Fruit fly (Drosophila melanogaster): ENCODE results near the gene CG6142.

The CG6142 gene

DNA sequence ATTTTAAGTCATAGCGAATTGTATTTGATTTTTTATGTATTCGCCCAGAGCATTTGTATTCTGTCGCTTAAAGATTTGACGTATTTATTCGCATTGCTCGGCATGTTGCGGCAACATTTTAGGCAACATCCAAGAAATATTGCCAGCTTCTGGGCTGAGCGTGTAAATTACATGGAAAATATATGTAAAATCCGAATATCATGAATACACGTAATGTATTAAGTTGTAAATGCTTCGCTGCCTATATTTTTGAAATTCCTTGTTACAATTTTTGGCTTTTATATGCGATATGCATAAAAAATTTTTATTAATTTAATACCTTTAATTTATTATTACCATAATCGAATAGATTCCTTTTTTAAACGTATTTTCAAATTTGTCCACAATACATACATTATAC is 3.3 kb upstream of the CG6142 start:
- TF ChIP-seq Myc (optimal IDR thresholded peaks at IDR 0.05), result peak; percentile 38
- TF ChIP-seq h (GFP tag; optimal IDR thresholded peaks at IDR 0.05), result no peak

DNA sequence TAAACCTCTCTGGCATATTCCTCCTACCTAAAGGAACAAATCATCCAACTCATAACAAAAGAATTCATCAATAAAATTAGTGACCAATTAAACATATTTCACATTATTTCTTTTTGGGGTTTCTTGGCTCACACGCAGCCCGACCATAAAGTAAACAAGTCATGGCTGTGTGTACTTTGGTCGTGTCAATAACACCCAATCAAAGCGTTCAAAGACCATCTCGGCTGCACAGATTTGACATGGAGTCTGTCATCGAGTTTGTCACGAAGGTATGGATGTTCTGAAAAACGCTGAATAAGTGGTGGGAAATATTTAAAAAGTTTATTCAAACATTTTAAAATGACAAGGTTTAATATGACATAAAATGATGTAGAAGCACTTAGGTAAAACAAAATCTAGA is 2.4 kb upstream of the CG6142 start:
- TF ChIP-seq h (GFP tag; optimal IDR thresholded peaks at IDR 0.05) (no peak), tai (GFP tag; optimal IDR thresholded peaks at IDR 0.05) (no peak), Vsx2 (GFP tag; optimal IDR thresholded peaks at IDR 0.05; ENCODE audit: partially characterized antibody) (no peak), Rel (GFP tag; optimal IDR thresholded peaks at IDR 0.05) (no peak), Rel (tag; optimal IDR thresholded peaks at IDR 0.05) (no peak), dsf (GFP tag; optimal IDR thresholded peaks at IDR 0.05; ENCODE audit: borderline replicate concordance) (no peak), woc (GFP tag; optimal IDR thresholded peaks at IDR 0.05) (no peak), ey (GFP tag; optimal IDR thresholded peaks at IDR 0.05) (peak; percentile 7), pan (optimal IDR thresholded peaks at IDR 0.05) (no peak), OdsH (GFP tag; optimal IDR thresholded peaks at IDR 0.05) (no peak), Jra (GFP tag; optimal IDR thresholded peaks at IDR 0.05) (no peak), Hnf4 (GFP tag; optimal IDR thresholded peaks at IDR 0.05) (peak; percentile 45), usp (GFP tag; optimal IDR thresholded peaks at IDR 0.05) (no peak), sv (GFP tag; optimal IDR thresholded peaks at IDR 0.05) (no peak), CrebA (GFP tag; optimal IDR thresholded peaks at IDR 0.05; ENCODE audit: borderline replicate concordance) (no peak), dl (GFP tag; optimal IDR thresholded peaks at IDR 0.05; ENCODE audit: insufficient read depth in 1 of 2, partially characterized antibody in 2 of 2) (no peak), GATAd (GFP tag; optimal IDR thresholded peaks at IDR 0.05) (no peak), fru (GFP tag; optimal IDR thresholded peaks at IDR 0.05) (no peak), psq (GFP tag; optimal IDR thresholded peaks at IDR 0.05) (no peak), CG9705 (GFP tag; optimal IDR thresholded peaks at IDR 0.05) (no peak), Abd-B (GFP tag; optimal IDR thresholded peaks at IDR 0.05) (no peak), Mio (GFP tag; optimal IDR thresholded peaks at IDR 0.05) (no peak), Myc (optimal IDR thresholded peaks at IDR 0.05) (no peak), HLH106 (tag; optimal IDR thresholded peaks at IDR 0.05) (peak; percentile 15), Dfd (GFP tag; optimal IDR thresholded peaks at IDR 0.05) (no peak)

dm6 chr3R:26137189-26137588 is 4.2 kb downstream of the CG6142 start:
- TF ChIP-seq jim (GFP tag; optimal IDR thresholded peaks at IDR 0.05), result no peak
- TF ChIP-seq sv (GFP tag; optimal IDR thresholded peaks at IDR 0.05), result no peak
- peak; percentile 39 for TF ChIP-seq Vsx2 (GFP tag; optimal IDR thresholded peaks at IDR 0.05; ENCODE audit: partially characterized antibody)
- no peak for TF ChIP-seq h (GFP tag; optimal IDR thresholded peaks at IDR 0.05)
- no peak for TF ChIP-seq OdsH (GFP tag; optimal IDR thresholded peaks at IDR 0.05)
- TF ChIP-seq Dif (GFP tag; optimal IDR thresholded peaks at IDR 0.05; ENCODE audit: partially characterized antibody), result peak; percentile 16
- no peak for TF ChIP-seq Mio (GFP tag; optimal IDR thresholded peaks at IDR 0.05)
- no peak for TF ChIP-seq br (GFP tag; optimal IDR thresholded peaks at IDR 0.05)
- no peak for TF ChIP-seq Rel (GFP tag; optimal IDR thresholded peaks at IDR 0.05)
- TF ChIP-seq Rel (tag; optimal IDR thresholded peaks at IDR 0.05), result no peak
- no peak for TF ChIP-seq tai (GFP tag; optimal IDR thresholded peaks at IDR 0.05)
- no peak for TF ChIP-seq Hr83 (GFP tag; optimal IDR thresholded peaks at IDR 0.05; ENCODE audit: poor library complexity, severe bottlenecking)
- TF ChIP-seq CG9705 (GFP tag; optimal IDR thresholded peaks at IDR 0.05), result no peak

dm6 chr3R:26170644-26171043 is 37.7 kb downstream of the CG6142 start, which contains the start of gene CG31323:
CG31323 (plus strand) TSS chr3R:26170847.
- TF ChIP-seq Jra (GFP tag; optimal IDR thresholded peaks at IDR 0.05), result no peak
- no peak for TF ChIP-seq pan (optimal IDR thresholded peaks at IDR 0.05)
- no peak for TF ChIP-seq brk (GFP tag; optimal IDR thresholded peaks at IDR 0.05)
- no peak for TF ChIP-seq Hr78 (GFP tag; optimal IDR thresholded peaks at IDR 0.05)
- TF ChIP-seq Sp1 (GFP tag; optimal IDR thresholded peaks at IDR 0.05), result no peak

dm6 chr3R:26172040-26172439 is 39.1 kb downstream of the CG6142 start:
- TF ChIP-seq h (GFP tag; optimal IDR thresholded peaks at IDR 0.05) (peak; percentile 14), OdsH (GFP tag; optimal IDR thresholded peaks at IDR 0.05) (no peak), fru (GFP tag; optimal IDR thresholded peaks at IDR 0.05) (peak; percentile 16)

All from whole organism, wandering third instar larva.